Worm (Caenorhabditis elegans): Measurements from ENCODE around the gene C06A8.8.

DNA sequence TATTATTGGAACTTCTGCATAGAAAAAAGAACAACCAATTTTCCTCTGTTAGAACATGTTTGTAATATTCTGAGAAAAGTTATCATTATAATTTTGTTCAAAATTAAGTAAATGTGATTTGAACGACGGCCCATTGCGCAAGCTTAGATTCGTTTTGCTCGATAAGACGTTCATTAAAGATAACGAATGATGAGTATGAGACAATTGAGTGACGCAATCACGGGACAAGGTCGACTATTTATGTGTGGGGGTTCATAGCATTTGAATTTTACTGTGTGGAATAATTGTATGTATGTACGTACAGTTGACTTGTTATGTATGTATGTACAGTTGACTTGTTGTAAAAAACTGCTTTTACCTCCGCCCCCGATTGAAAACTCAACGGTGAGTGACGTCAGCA is 47.5 kb upstream of the C06A8.8 start:
- TF ChIP-seq elt-1 (tag; optimal IDR thresholded peaks at IDR 0.05) (no peak), ceh-82 (tag; optimal IDR thresholded peaks at IDR 0.05) (no peak)

Data from whole organism, L3 larva.